Worm (Caenorhabditis elegans): Measurements from ENCODE around the gene adah-1.

ce11 chrIV:7018623-7019022 lies 5.4 kb upstream of the adah-1 start:
- TF ChIP-seq nhr-28 (tag; optimal IDR thresholded peaks at IDR 0.05) (no peak), F49E8.2 (tag; optimal IDR thresholded peaks at IDR 0.05; ENCODE audit: borderline replicate concordance) (no peak), ama-1 (optimal IDR thresholded peaks at IDR 0.05) (no peak), lir-3 (tag; optimal IDR thresholded peaks at IDR 0.05) (no peak), pha-4 (GFP tag; IDR thresholded peaks at IDR 0.05) (no peak), pha-4 (tag; optimal IDR thresholded peaks at IDR 0.05) (no peak), fkh-10 (GFP tag; optimal IDR thresholded peaks at IDR 0.05) (peak; percentile 67), nhr-41 (GFP tag; IDR thresholded peaks at IDR 0.05) (no peak), ceh-62 (tag; optimal IDR thresholded peaks at IDR 0.05) (no peak), Y75B8A.6 (GFP tag; IDR thresholded peaks at IDR 0.05) (no peak)
